Fruit fly (Drosophila melanogaster): ENCODE measurements around the gene CG11586.
A peak's percentile ranks its signal among the peaks of the same experiment; 100 is the strongest.

CG11586 gene

DNA sequence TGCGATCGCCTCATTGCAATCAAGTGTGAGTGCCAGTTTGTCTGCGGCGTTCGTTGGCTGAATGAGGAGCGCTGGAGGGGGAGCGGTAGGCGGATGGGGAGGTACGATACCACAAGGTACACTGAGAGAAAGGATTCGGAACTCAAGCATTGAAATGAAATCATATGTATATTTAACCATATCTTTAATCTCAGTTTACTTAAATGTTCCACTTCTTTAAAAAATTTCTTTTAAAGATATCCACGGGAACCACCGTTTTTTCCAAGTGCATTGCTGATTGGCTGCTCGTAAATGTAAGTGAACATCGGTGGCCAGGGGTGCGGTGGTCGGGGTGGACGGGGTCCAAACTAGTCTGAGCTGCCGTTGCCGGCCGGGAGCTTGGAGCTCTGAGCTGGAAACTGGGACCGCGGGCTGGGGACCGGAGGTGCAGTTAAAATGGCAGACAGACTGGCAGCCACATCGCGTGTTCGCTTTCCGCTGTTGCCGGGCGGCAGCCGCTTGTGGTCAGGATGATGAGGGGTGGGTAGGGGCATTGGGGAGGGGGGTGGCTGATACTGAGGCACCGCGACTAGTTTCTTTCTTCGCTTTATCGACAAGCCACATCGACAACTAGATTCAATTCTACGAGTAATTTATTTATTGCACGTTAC, 34.0 kb downstream of the CG11586 start (continued):
- TF ChIP-seq Asciz (GFP tag; optimal IDR thresholded peaks at IDR 0.05) (peak; percentile 95), p53 (GFP tag; optimal IDR thresholded peaks at IDR 0.05) (peak; percentile 83), TFAM (GFP tag; optimal IDR thresholded peaks at IDR 0.05) (peak; percentile 86), CG8478 (optimal IDR thresholded peaks at IDR 0.05) (no peak), CG6765 (GFP tag; optimal IDR thresholded peaks at IDR 0.05) (peak; percentile 42), tx (GFP tag; optimal IDR thresholded peaks at IDR 0.05) (peak; percentile 94), onecut (GFP tag; IDR thresholded peaks at IDR 0.05) (peak; percentile 95), CG7271 (tag; optimal IDR thresholded peaks at IDR 0.05) (peak; percentile 81), Sox102F (GFP tag; optimal IDR thresholded peaks at IDR 0.05) (peak; percentile 98), CG17186 (GFP tag; optimal IDR thresholded peaks at IDR 0.05) (peak; percentile 87), usp (GFP tag; optimal IDR thresholded peaks at IDR 0.05) (no peak), sug (tag; optimal IDR thresholded peaks at IDR 0.05) (peak; percentile 90), CG1647 (GFP tag; optimal IDR thresholded peaks at IDR 0.05) (peak; percentile 88), CG12104 (GFP tag; optimal IDR thresholded peaks at IDR 0.05) (peak; percentile 84), kay (GFP tag; optimal IDR thresholded peaks at IDR 0.05) (peak; percentile 87), Jarid2 (GFP tag; optimal IDR thresholded peaks at IDR 0.05) (peak; percentile 81), grn (GFP tag; optimal IDR thresholded peaks at IDR 0.05) (peak; percentile 88), en (GFP tag; optimal IDR thresholded peaks at IDR 0.05) (peak; percentile 89), CG7963 (GFP tag; IDR thresholded peaks at IDR 0.05; ENCODE audit: partially characterized antibody) (no peak), Dfd (GFP tag; optimal IDR thresholded peaks at IDR 0.05) (no peak), gcm (GFP tag; optimal IDR thresholded peaks at IDR 0.05) (peak; percentile 96), CG10321 (GFP tag; IDR thresholded peaks at IDR 0.05) (peak; percentile 78), CG6272 (GFP tag; IDR thresholded peaks at IDR 0.05) (peak; percentile 92), pb (GFP tag; optimal IDR thresholded peaks at IDR 0.05) (peak; percentile 94), CG11560 (tag; IDR thresholded peaks at IDR 0.05) (peak; percentile 80), CG11723 (GFP tag; optimal IDR thresholded peaks at IDR 0.05) (peak; percentile 96), NC2β (GFP tag; optimal IDR thresholded peaks at IDR 0.05) (peak; percentile 93), CG32532 (GFP tag; IDR thresholded peaks at IDR 0.05) (peak; percentile 85), CG3407 (GFP tag; optimal IDR thresholded peaks at IDR 0.05) (peak; percentile 96), CG4854 (GFP tag; optimal IDR thresholded peaks at IDR 0.05) (peak; percentile 87), CG10565 (GFP tag; optimal IDR thresholded peaks at IDR 0.05) (peak; percentile 77), CG13296 (GFP tag; optimal IDR thresholded peaks at IDR 0.05) (peak; percentile 82), btn (GFP tag; optimal IDR thresholded peaks at IDR 0.05) (peak; percentile 97), slp2 (GFP tag; optimal IDR thresholded peaks at IDR 0.05) (peak; percentile 94), CG17829 (tag; optimal IDR thresholded peaks at IDR 0.05) (peak; percentile 97), zen (tag; optimal IDR thresholded peaks at IDR 0.05) (peak; percentile 88), ac (GFP tag; optimal IDR thresholded peaks at IDR 0.05) (peak; percentile 82), ems (GFP tag; optimal IDR thresholded peaks at IDR 0.05) (peak; percentile 95), amos (GFP tag; IDR thresholded peaks at IDR 0.05; ENCODE audit: partially characterized antibody) (no peak), CG30403 (GFP tag; optimal IDR thresholded peaks at IDR 0.05) (peak; percentile 95), CG6683 (GFP tag; optimal IDR thresholded peaks at IDR 0.05) (peak; percentile 85), CG11695 (GFP tag; IDR thresholded peaks at IDR 0.05) (peak; percentile 95), mirr (GFP tag; optimal IDR thresholded peaks at IDR 0.05) (peak; percentile 43), CG9215 (GFP tag; IDR thresholded peaks at IDR 0.05) (peak; percentile 83), YL-1 (GFP tag; optimal IDR thresholded peaks at IDR 0.05) (peak; percentile 83), Neu2 (GFP tag; optimal IDR thresholded peaks at IDR 0.05; ENCODE audit: borderline replicate concordance) (peak; percentile 23), eve (GFP tag; optimal IDR thresholded peaks at IDR 0.05) (peak in 1 of 2 experiments; percentile 97), fd96Cb (tag; optimal IDR thresholded peaks at IDR 0.05) (peak; percentile 96), shn (GFP tag; optimal IDR thresholded peaks at IDR 0.05) (peak; percentile 95), CG2199 (GFP tag; IDR thresholded peaks at IDR 0.05) (peak; percentile 97), CG3281 (GFP tag; optimal IDR thresholded peaks at IDR 0.05) (peak; percentile 84)

Measured in whole organism, embryonic.